Fruit fly (Drosophila melanogaster) whole organism, embryonic: Measurements from ENCODE around the gene Crtc.
A peak's percentile ranks its signal among the peaks of the same experiment; 100 is the strongest.

Experiments used
- Ada2b ChIP-seq: fragments of 200-800 bp; sonication (Bioruptor generic); IDR thresholded peaks from 2 replicates; pipeline ENCODE4 v1.3.6; 2022; ENCODE audit warnings: missing biosample characterization, missing genetic modification characterization
- Asciz ChIP-seq: fragments of 200-800 bp; sonication (Bioruptor generic); optimal IDR thresholded peaks from 2 replicates; lab custom pipeline; 2017; ENCODE audit warnings: missing biosample characterization, mild to moderate bottlenecking, missing genetic modification characterization, missing genetic modification reagents
- BEAF-32 ChIP-seq: fragments of 200-800 bp; sonication (Bioruptor generic); optimal IDR thresholded peaks from 3 replicates; lab custom pipeline; 2017; ENCODE audit warnings: missing biosample characterization, missing genetic modification characterization, mild to moderate bottlenecking, moderate library complexity, missing genetic modification reagents
- BtbVII ChIP-seq: fragments of 200-800 bp; sonication (Bioruptor generic); optimal IDR thresholded peaks from 3 replicates; lab custom pipeline; 2017; ENCODE audit warnings: missing biosample characterization, mild to moderate bottlenecking, missing genetic modification characterization
- CG10267 ChIP-seq: fragments of 200-800 bp; sonication (Bioruptor generic); optimal IDR thresholded peaks from 2 replicates; lab custom pipeline; 2018; ENCODE audit warnings: missing biosample characterization, mild to moderate bottlenecking, missing genetic modification characterization, moderate library complexity
- CG10543 ChIP-seq: fragments of 200-800 bp; sonication (Bioruptor generic); optimal IDR thresholded peaks from 3 replicates; lab custom pipeline; 2017; ENCODE audit warnings: missing biosample characterization, mild to moderate bottlenecking, missing genetic modification characterization, moderate library complexity
- CG10654 ChIP-seq: fragments of 200-800 bp; sonication (Bioruptor generic); optimal IDR thresholded peaks from 2 replicates; lab custom pipeline; 2016; ENCODE audit warnings: missing biosample characterization, missing genetic modification characterization
- CG11504 ChIP-seq: fragments of 200-800 bp; sonication (Bioruptor generic); optimal IDR thresholded peaks from 3 replicates; lab custom pipeline; 2019; ENCODE audit warnings: missing biosample characterization, mild to moderate bottlenecking, missing genetic modification characterization, moderate library complexity
- CG11695 ChIP-seq: fragments of 200-800 bp; sonication (Bioruptor generic); IDR thresholded peaks from 3 replicates; pipeline ENCODE4 v1.3.6; 2022; ENCODE audit warnings: missing biosample characterization, missing genetic modification characterization
- CG12659 ChIP-seq: fragments of 200-800 bp; sonication (Bioruptor generic); optimal IDR thresholded peaks from 3 replicates; lab custom pipeline; 2017; ENCODE audit warnings: mild to moderate bottlenecking, missing biosample characterization, missing genetic modification reagents, missing genetic modification characterization
- CG12744 ChIP-seq: fragments of 200-800 bp; sonication (Bioruptor generic); optimal IDR thresholded peaks from 2 replicates; lab custom pipeline; 2016; ENCODE audit warnings: missing biosample characterization, missing genetic modification characterization
- CG13296 ChIP-seq: fragments of 200-800 bp; sonication (Bioruptor generic); optimal IDR thresholded peaks from 3 replicates; lab custom pipeline; 2018; ENCODE audit warnings: missing biosample characterization, mild to moderate bottlenecking, missing genetic modification characterization
- CG13424 ChIP-seq: fragments of 200-800 bp; sonication (Bioruptor generic); optimal IDR thresholded peaks from 2 replicates; lab custom pipeline; 2019; ENCODE audit warnings: missing biosample characterization, mild to moderate bottlenecking, missing genetic modification characterization, moderate library complexity
- CG15514 ChIP-seq: fragments of 200-800 bp; sonication (Bioruptor generic); optimal IDR thresholded peaks from 3 replicates; lab custom pipeline; 2017; ENCODE audit warnings: missing biosample characterization, missing genetic modification characterization, mild to moderate bottlenecking, moderate library complexity, missing genetic modification reagents
- CG17186 ChIP-seq: fragments of 200-800 bp; sonication (Bioruptor generic); optimal IDR thresholded peaks from 3 replicates; lab custom pipeline; 2017; ENCODE audit warnings: missing biosample characterization, missing genetic modification reagents, missing genetic modification characterization
- CG17328 ChIP-seq: fragments of 200-800 bp; sonication (Bioruptor generic); IDR thresholded peaks from 2 replicates; pipeline ENCODE4 v1.3.6; 2022; ENCODE audit warnings: missing biosample characterization, missing genetic modification characterization
- CG18262 ChIP-seq: fragments of 200-800 bp; optimal IDR thresholded peaks from 3 replicates; lab custom pipeline; 2019; ENCODE audit warnings: missing biosample characterization, mild to moderate bottlenecking, missing genetic modification characterization, moderate library complexity
- CG1832 ChIP-seq: fragments of 200-800 bp; sonication (Bioruptor generic); optimal IDR thresholded peaks from 2 replicates; lab custom pipeline; 2017; ENCODE audit warnings: missing biosample characterization, mild to moderate bottlenecking, missing genetic modification characterization, inconsistent platforms
- CG2116 ChIP-seq: fragments of 200-800 bp; sonication (Bioruptor generic); optimal IDR thresholded peaks from 3 replicates; lab custom pipeline; 2018; ENCODE audit warnings: missing biosample characterization, mild to moderate bottlenecking, missing genetic modification characterization
- CG2120 ChIP-seq: fragments of 200-800 bp; sonication (Bioruptor generic); optimal IDR thresholded peaks from 3 replicates; lab custom pipeline; 2016; ENCODE audit warnings: missing biosample characterization, missing genetic modification characterization
- CG2678 ChIP-seq: fragments of 200-800 bp; sonication (Bioruptor generic); optimal IDR thresholded peaks from 3 replicates; lab custom pipeline; 2019; ENCODE audit warnings: missing biosample characterization, mild to moderate bottlenecking, missing genetic modification characterization, moderate library complexity
- CG2712 ChIP-seq: fragments of 200-800 bp; optimal IDR thresholded peaks from 3 replicates; lab custom pipeline; 2019; ENCODE audit warnings: missing biosample characterization, mild to moderate bottlenecking, missing genetic modification characterization, moderate library complexity
- CG31441 ChIP-seq: fragments of 200-800 bp; sonication (Bioruptor generic); IDR thresholded peaks from 2 replicates; pipeline ENCODE4 v1.3.6; 2022; ENCODE audit warnings: missing biosample characterization, missing genetic modification characterization
- CG7271 ChIP-seq: fragments of 200-800 bp; sonication (Bioruptor generic); optimal IDR thresholded peaks from 2 replicates; lab custom pipeline; 2018; ENCODE audit warnings: missing biosample characterization, mild to moderate bottlenecking, missing genetic modification characterization, moderate library complexity
- CG7556 ChIP-seq: fragments of 200-800 bp; sonication (Bioruptor generic); optimal IDR thresholded peaks from 2 replicates; lab custom pipeline; 2017; ENCODE audit warnings: missing biosample characterization, mild to moderate bottlenecking, missing genetic modification characterization
- CG7963 ChIP-seq: fragments of 200-800 bp; sonication (Bioruptor generic); IDR thresholded peaks from 3 replicates; pipeline ENCODE4 v1.3.6; 2022; ENCODE audit warnings: missing biosample characterization, missing genetic modification characterization; ENCODE audit not compliant: partially characterized antibody
- CG8478 ChIP-seq: fragments of >200 bp; optimal IDR thresholded peaks from 2 replicates; lab custom pipeline; 2018
- CG8924 ChIP-seq: fragments of 200-800 bp; optimal IDR thresholded peaks from 3 replicates; lab custom pipeline; 2019; ENCODE audit warnings: missing biosample characterization, mild to moderate bottlenecking, missing genetic modification characterization, moderate library complexity
- E2f1 ChIP-seq: fragments of 200-800 bp; sonication (Bioruptor generic); IDR thresholded peaks from 2 replicates; pipeline ENCODE4 v1.3.6; 2022; ENCODE audit warnings: missing biosample characterization, missing genetic modification characterization
- HLH3B ChIP-seq: fragments of 200-800 bp; sonication (Bioruptor generic); IDR thresholded peaks from 2 replicates; pipeline ENCODE4 v1.3.6; 2022; ENCODE audit warnings: missing biosample characterization, missing genetic modification characterization
- Hmr ChIP-seq: fragments of 200-800 bp; sonication (Bioruptor generic); optimal IDR thresholded peaks from 3 replicates; lab custom pipeline; 2017; ENCODE audit warnings: mild to moderate bottlenecking, missing biosample characterization, missing genetic modification reagents, missing genetic modification characterization
- Hr51 ChIP-seq, 2 experiments: fragments of 200-800 bp; sonication (Bioruptor generic); optimal IDR thresholded peaks; 2 replicates in 1 of 2; 3 replicates in 1 of 2; lab custom pipeline; 2016 to 2018; ENCODE audit warnings: missing biosample characterization in 2 of 2, missing genetic modification characterization in 2 of 2, mild to moderate bottlenecking in 1 of 2, moderate library complexity in 1 of 2
- MESR4 ChIP-seq: fragments of 200-800 bp; sonication (Bioruptor generic); optimal IDR thresholded peaks from 2 replicates; lab custom pipeline; 2018; ENCODE audit warnings: missing biosample characterization, mild to moderate bottlenecking, missing genetic modification characterization, moderate library complexity
- Neu2 ChIP-seq: fragments of 200-800 bp; sonication (Bioruptor generic); optimal IDR thresholded peaks from 3 replicates; lab custom pipeline; 2016; ENCODE audit warnings: missing biosample characterization, missing genetic modification characterization, borderline replicate concordance
- Ptx1 ChIP-seq: fragments of 200-800 bp; sonication (Bioruptor generic); IDR thresholded peaks from 2 replicates; pipeline ENCODE4 v1.3.6; 2022; ENCODE audit warnings: missing biosample characterization, missing genetic modification characterization
- Sox100B ChIP-seq: fragments of 200-800 bp; sonication (Bioruptor generic); optimal IDR thresholded peaks from 3 replicates; lab custom pipeline; 2018; ENCODE audit warnings: missing biosample characterization, mild to moderate bottlenecking, missing genetic modification characterization
- Sry-β ChIP-seq: fragments of 200-800 bp; sonication (Bioruptor generic); optimal IDR thresholded peaks from 2 replicates; lab custom pipeline; 2018; ENCODE audit warnings: missing biosample characterization, mild to moderate bottlenecking, missing genetic modification characterization, moderate library complexity
- croc ChIP-seq: fragments of 200-800 bp; sonication (Bioruptor generic); conservative IDR thresholded peaks from 3 replicates; pipeline ENCODE4 v1.3.6; 2022; ENCODE audit warnings: missing biosample characterization, missing genetic modification characterization
- crp ChIP-seq, 2 experiments: fragments of 200-800 bp; sonication (Bioruptor generic); optimal IDR thresholded peaks; 2 replicates in 1 of 2; 3 replicates in 1 of 2; lab custom pipeline; 2017; ENCODE audit warnings: missing biosample characterization in 2 of 2, missing genetic modification characterization in 2 of 2, mild to moderate bottlenecking in 1 of 2, moderate library complexity in 1 of 2
- dimm ChIP-seq: fragments of 200-800 bp; sonication (Bioruptor generic); IDR thresholded peaks from 2 replicates; pipeline ENCODE4 v1.3.6; 2022; ENCODE audit warnings: missing biosample characterization, missing genetic modification characterization
- dmrt99B ChIP-seq: fragments of 200-800 bp; sonication (Bioruptor generic); optimal IDR thresholded peaks from 2 replicates; lab custom pipeline; 2018; ENCODE audit warnings: missing biosample characterization, mild to moderate bottlenecking, missing genetic modification characterization, moderate library complexity
- fd3F ChIP-seq: fragments of 200-800 bp; sonication (Bioruptor generic); optimal IDR thresholded peaks from 2 replicates; lab custom pipeline; 2018; ENCODE audit warnings: missing biosample characterization, mild to moderate bottlenecking, missing genetic modification characterization, moderate library complexity
- ftz-f1 ChIP-seq: fragments of 200-800 bp; sonication (Bioruptor generic); optimal IDR thresholded peaks from 2 replicates; lab custom pipeline; 2016; ENCODE audit warnings: missing biosample characterization, missing genetic modification characterization
- sima ChIP-seq: fragments of 200-800 bp; sonication (Bioruptor generic); optimal IDR thresholded peaks from 2 replicates; lab custom pipeline; 2016; ENCODE audit warnings: missing biosample characterization, missing genetic modification characterization
- ssp ChIP-seq: fragments of 200-800 bp; sonication (Bioruptor generic); IDR thresholded peaks from 2 replicates; pipeline ENCODE4 v1.3.6; 2022; ENCODE audit warnings: missing biosample characterization, missing genetic modification characterization
- tgo ChIP-seq: fragments of 200-800 bp; sonication (Bioruptor generic); IDR thresholded peaks from 3 replicates; pipeline ENCODE4 v1.3.6; 2022; ENCODE audit warnings: missing biosample characterization, missing genetic modification characterization
- tio ChIP-seq: fragments of 200-800 bp; sonication (Bioruptor generic); optimal IDR thresholded peaks from 2 replicates; lab custom pipeline; 2017; ENCODE audit warnings: missing biosample characterization, missing genetic modification characterization, inconsistent platforms
- usp ChIP-seq: fragments of >200 bp; optimal IDR thresholded peaks from 2 replicates; lab custom pipeline; 2017; ENCODE audit warnings: missing biosample characterization, missing genetic modification characterization

Gene Crtc

DNA sequence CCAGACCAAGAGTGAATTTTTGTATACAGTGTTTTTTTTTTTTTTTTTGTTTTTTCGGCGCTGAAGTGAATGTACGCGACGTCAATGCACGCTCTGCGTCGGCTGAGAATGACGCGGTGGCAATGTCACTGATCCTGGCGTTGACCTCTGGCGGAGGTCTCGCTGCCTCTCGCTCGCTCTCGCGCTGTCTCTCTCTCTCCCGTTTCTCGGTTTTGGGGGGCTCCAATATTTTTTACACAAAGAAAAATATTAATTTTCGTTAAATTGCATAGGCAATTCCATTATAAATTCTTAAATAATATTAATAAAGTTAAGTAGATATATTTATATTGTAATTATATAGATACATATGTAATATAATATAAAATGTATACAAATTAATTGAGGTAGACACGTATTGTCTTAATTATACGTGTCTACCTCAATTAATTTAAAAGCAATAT, 55.7 kb downstream of the Crtc start (continued):
- TF ChIP-seq CG15514 (GFP tag; lab: Kevin White, UChicago) = no peak
- no peak for TF ChIP-seq BtbVII (GFP tag; lab: Kevin White, UChicago)
- TF ChIP-seq tgo = peak; percentile 43; the same call in 2 of the 3 replicates
- no peak for TF ChIP-seq ssp
- no peak for TF ChIP-seq ftz-f1 (GFP tag; lab: Kevin White, UChicago)
- no peak for TF ChIP-seq Neu2 (GFP tag; lab: Kevin White, UChicago)
- no peak for TF ChIP-seq usp (GFP tag; lab: Kevin White, UChicago)
- TF ChIP-seq CG10654 (GFP tag; lab: Kevin White, UChicago) = no peak
- peak; percentile 20 for TF ChIP-seq Sox100B
- TF ChIP-seq HLH3B = peak; percentile 19; the same call in 1 of the 2 replicates
- TF ChIP-seq dmrt99B = peak; percentile 21
- no peak for TF ChIP-seq CG17328
- TF ChIP-seq Ada2b (GFP tag; lab: Robert Waterston, UW) = 0 out of 2 replicates have a peak, but pooled peaks have one; percentile 11
- TF ChIP-seq BEAF-32 (GFP tag; lab: Kevin White, UChicago) = no peak
- TF ChIP-seq CG13296 (GFP tag; lab: Kevin White, UChicago) = peak; percentile 30
- TF ChIP-seq crp (GFP tag; optimal IDR thresholded peaks at IDR 0.05; lab: Kevin White, UChicago) = no peak
- TF ChIP-seq CG7556 (GFP tag; lab: Kevin White, UChicago) = peak; percentile 25
- peak; percentile 12 for TF ChIP-seq CG18262 (tag; lab: Kevin White, UChicago)
- peak; percentile 42 for TF ChIP-seq CG2678 (tag; lab: Kevin White, UChicago)
- TF ChIP-seq CG10543 (GFP tag; lab: Kevin White, UChicago) = no peak
- TF ChIP-seq CG31441 = peak; percentile 37; the same call in 1 of the 2 replicates
- TF ChIP-seq CG2120 (GFP tag; lab: Kevin White, UChicago) = no peak
- 0 out of 2 replicates have a peak, but pooled peaks have one; percentile 28 for TF ChIP-seq E2f1 (GFP tag; lab: Robert Waterston, UW)
- no peak for TF ChIP-seq dimm (GFP tag; lab: Robert Waterston, UW)
- TF ChIP-seq Sry-β (GFP tag; lab: Kevin White, UChicago) = no peak
- no peak for TF ChIP-seq CG8478 (lab: Kevin White, UChicago)
- TF ChIP-seq CG12744 = no peak
- no peak for TF ChIP-seq CG7271
- peak; percentile 19 for TF ChIP-seq fd3F
- no peak for TF ChIP-seq Asciz (GFP tag; lab: Kevin White, UChicago)
- no peak for TF ChIP-seq CG2116 (GFP tag; lab: Kevin White, UChicago)
- TF ChIP-seq CG11695 (GFP tag; lab: Robert Waterston, UW) = 0 out of 3 replicates have a peak, but pooled peaks have one; percentile 66
- peak; percentile 31 for TF ChIP-seq CG1832
- no peak for TF ChIP-seq CG17186 (GFP tag; lab: Kevin White, UChicago)
- peak; percentile 7 for TF ChIP-seq CG8924 (tag; lab: Kevin White, UChicago)
- TF ChIP-seq CG12659 (GFP tag; lab: Kevin White, UChicago) = peak; percentile 7
- TF ChIP-seq MESR4 (GFP tag; lab: Kevin White, UChicago) = no peak
- peak; percentile 7 for TF ChIP-seq CG10267 (tag; lab: Kevin White, UChicago)
- peak; percentile 39 for TF ChIP-seq CG11504
- TF ChIP-seq CG2712 (tag; lab: Kevin White, UChicago) = peak; percentile 49
- TF ChIP-seq CG13424 = peak; percentile 12
- TF ChIP-seq croc = no peak
- TF ChIP-seq Hr51 (GFP tag; optimal IDR thresholded peaks at IDR 0.05; lab: Kevin White, UChicago) = peak in 1 of 2 experiments; percentile 45
- TF ChIP-seq sima (GFP tag; lab: Kevin White, UChicago) = no peak
- TF ChIP-seq Hmr (GFP tag; lab: Kevin White, UChicago) = peak; percentile 18
- TF ChIP-seq Ptx1 = peak; percentile 59
- TF ChIP-seq tio (GFP tag; lab: Kevin White, UChicago) = no peak
- TF ChIP-seq CG7963 (GFP tag; lab: Robert Waterston, UW) = no peak
